3 fruit fly cellular contexts compared by ENCODE assay signal in the genomic region with DNA sequence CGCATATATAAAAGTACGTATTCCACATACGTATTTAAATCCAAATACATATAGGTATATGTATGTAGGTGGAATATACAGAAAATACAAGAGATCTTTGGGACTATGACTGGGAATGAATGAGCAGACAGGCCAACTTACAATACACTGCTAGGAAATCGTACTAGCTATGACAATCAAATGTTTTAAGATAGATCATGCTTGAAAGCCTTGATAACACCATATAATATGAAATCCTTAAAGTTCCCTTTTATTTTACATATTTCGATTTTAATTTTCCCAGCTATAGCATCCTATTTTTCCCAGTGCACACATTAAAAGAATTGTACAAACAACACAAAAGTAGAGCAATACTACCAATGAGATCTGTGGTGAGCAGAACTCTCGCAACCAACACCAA.
TF ChIP-seq lines count a peak whose summit lies in the region.

No protein-coding gene starts in this region.

TF ChIP-seq in whole organism, embryonic, 481 proteins besides CTCF, POLR2A, EP300 and RAD21 (continued from another document and continues in another):
- TF ChIP-seq CG13424 (tag; optimal IDR thresholded peaks at IDR 0.05; lab: Kevin White, UChicago), result peak; percentile 88
- no peak for TF ChIP-seq Dip2 (GFP tag; IDR thresholded peaks at IDR 0.05; lab: Robert Waterston, UW)
- peak; percentile 90 for TF ChIP-seq ci (GFP tag; IDR thresholded peaks at IDR 0.05; lab: Robert Waterston, UW)
- no peak for TF ChIP-seq corto (GFP tag; optimal IDR thresholded peaks at IDR 0.05; lab: Kevin White, UChicago)
- peak; percentile 41 for TF ChIP-seq CG34376 (GFP tag; optimal IDR thresholded peaks at IDR 0.05; lab: Kevin White, UChicago)
- peak; percentile 86 for TF ChIP-seq E2f1 (GFP tag; IDR thresholded peaks at IDR 0.05; lab: Robert Waterston, UW)
- no peak for TF ChIP-seq sc (optimal IDR thresholded peaks at IDR 0.05; lab: Kevin White, UChicago)
- peak; percentile 15 for TF ChIP-seq sc (GFP tag; optimal IDR thresholded peaks at IDR 0.05; lab: Kevin White, UChicago)
- TF ChIP-seq CG34422 (GFP tag; IDR thresholded peaks at IDR 0.05; lab: Robert Waterston, UW), result peak; percentile 87
- TF ChIP-seq HmgZ (tag; optimal IDR thresholded peaks at IDR 0.05; lab: Kevin White, UChicago), result peak; percentile 66
- TF ChIP-seq CG1792 (GFP tag; optimal IDR thresholded peaks at IDR 0.05; lab: Kevin White, UChicago), result peak; percentile 35
- TF ChIP-seq CG18262 (tag; optimal IDR thresholded peaks at IDR 0.05; lab: Kevin White, UChicago), result peak; percentile 87
- peak; percentile 38 for TF ChIP-seq abd-A (tag; optimal IDR thresholded peaks at IDR 0.05; lab: Kevin White, UChicago)
- TF ChIP-seq CG8944 (GFP tag; optimal IDR thresholded peaks at IDR 0.05; lab: Kevin White, UChicago), result peak; percentile 75
- TF ChIP-seq CG1529 (GFP tag; optimal IDR thresholded peaks at IDR 0.05; lab: Kevin White, UChicago), result peak; percentile 53
- TF ChIP-seq CG8388 (GFP tag; optimal IDR thresholded peaks at IDR 0.05; lab: Kevin White, UChicago), result peak; percentile 73
- peak; percentile 62 for TF ChIP-seq CG33213 (GFP tag; optimal IDR thresholded peaks at IDR 0.05; lab: Kevin White, UChicago)
- TF ChIP-seq CG9876 (GFP tag; optimal IDR thresholded peaks at IDR 0.05; lab: Kevin White, UChicago), result peak; percentile 17
- peak; percentile 80 for TF ChIP-seq so (GFP tag; IDR thresholded peaks at IDR 0.05; lab: Robert Waterston, UW)
- TF ChIP-seq CG13894 (tag; optimal IDR thresholded peaks at IDR 0.05; lab: Kevin White, UChicago), result peak; percentile 72
- peak; percentile 44 for TF ChIP-seq Mes4 (GFP tag; optimal IDR thresholded peaks at IDR 0.05; lab: Kevin White, UChicago)
- no peak for TF ChIP-seq lola (GFP tag; optimal IDR thresholded peaks at IDR 0.05; lab: Kevin White, UChicago)
- peak; percentile 67; the same call in 1 of the 2 replicates for TF ChIP-seq CG32767 (GFP tag; IDR thresholded peaks at IDR 0.05; lab: Robert Waterston, UW)
- peak; percentile 69 for TF ChIP-seq org-1 (GFP tag; optimal IDR thresholded peaks at IDR 0.05; lab: Kevin White, UChicago)
- no peak for TF ChIP-seq CG9797 (GFP tag; optimal IDR thresholded peaks at IDR 0.05; lab: Kevin White, UChicago)
- TF ChIP-seq Hmx (GFP tag; optimal IDR thresholded peaks at IDR 0.05; lab: Kevin White, UChicago), result peak; percentile 45
- no peak for TF ChIP-seq CG34224 (GFP tag; IDR thresholded peaks at IDR 0.05; lab: Robert Waterston, UW; ENCODE audit: partially characterized antibody)
- TF ChIP-seq CG7963 (GFP tag; IDR thresholded peaks at IDR 0.05; lab: Robert Waterston, UW; ENCODE audit: partially characterized antibody), result no peak
- TF ChIP-seq Six4 (GFP tag; optimal IDR thresholded peaks at IDR 0.05; lab: Kevin White, UChicago), result peak; percentile 46
- peak; percentile 77 for TF ChIP-seq peb (GFP tag; IDR thresholded peaks at IDR 0.05; lab: Robert Waterston, UW)
- no peak for TF ChIP-seq BEAF-32 (GFP tag; optimal IDR thresholded peaks at IDR 0.05; lab: Kevin White, UChicago)
- TF ChIP-seq CG7357 (GFP tag; IDR thresholded peaks at IDR 0.05; lab: Robert Waterston, UW), result peak; percentile 78
- TF ChIP-seq CG4730 (GFP tag; IDR thresholded peaks at IDR 0.05; lab: Robert Waterston, UW), result peak; percentile 86
- TF ChIP-seq Ravus (GFP tag; IDR thresholded peaks at IDR 0.05; lab: Robert Waterston, UW), result peak; percentile 54
- TF ChIP-seq Elba2 (GFP tag; optimal IDR thresholded peaks at IDR 0.05; lab: Kevin White, UChicago), result no peak
- peak; percentile 59 for TF ChIP-seq CG31365 (tag; optimal IDR thresholded peaks at IDR 0.05; lab: Kevin White, UChicago)
- peak; percentile 89 for TF ChIP-seq Taf1 (GFP tag; IDR thresholded peaks at IDR 0.05; lab: Robert Waterston, UW)
- TF ChIP-seq dan (GFP tag; IDR thresholded peaks at IDR 0.05; lab: Robert Waterston, UW), result no peak
- TF ChIP-seq CG7839 (tag; optimal IDR thresholded peaks at IDR 0.05; lab: Kevin White, UChicago), result peak; percentile 90
- TF ChIP-seq ken (GFP tag; IDR thresholded peaks at IDR 0.05; lab: Robert Waterston, UW), result peak; percentile 83
- TF ChIP-seq CG10321 (GFP tag; IDR thresholded peaks at IDR 0.05; lab: Robert Waterston, UW), result peak; percentile 57
- peak; percentile 72 for TF ChIP-seq pho (GFP tag; optimal IDR thresholded peaks at IDR 0.05; lab: Kevin White, UChicago)
- peak; percentile 52 for TF ChIP-seq ewg (GFP tag; optimal IDR thresholded peaks at IDR 0.05; lab: Kevin White, UChicago)

TF ChIP-seq in whole organism, prepupa, 60 proteins besides CTCF, POLR2A, EP300 and RAD21 (continued from another document):
- TF ChIP-seq CG6276 (GFP tag; optimal IDR thresholded peaks at IDR 0.05; lab: Kevin White, UChicago), result peak; percentile 75
- peak; percentile 37 for TF ChIP-seq Hr39 (GFP tag; optimal IDR thresholded peaks at IDR 0.05; lab: Kevin White, UChicago)
- peak; percentile 41 for TF ChIP-seq acj6 (GFP tag; optimal IDR thresholded peaks at IDR 0.05; lab: Kevin White, UChicago)
- peak; percentile 56 for TF ChIP-seq CG32006 (GFP tag; optimal IDR thresholded peaks at IDR 0.05; lab: Kevin White, UChicago)
- peak; percentile 24 for TF ChIP-seq CG11762 (GFP tag; optimal IDR thresholded peaks at IDR 0.05; lab: Kevin White, UChicago; ENCODE audit: insufficient read depth)
- TF ChIP-seq CG8119 (GFP tag; IDR thresholded peaks at IDR 0.05; lab: Robert Waterston, UW), result peak; percentile 65
- TF ChIP-seq svp (GFP tag; lab: Kevin White, UChicago), result peak; percentile 61
- TF ChIP-seq eg (GFP tag; IDR thresholded peaks at IDR 0.05; lab: Robert Waterston, UW), result peak; percentile 90
- no peak for TF ChIP-seq fd59A (GFP tag; optimal IDR thresholded peaks at IDR 0.05; lab: Kevin White, UChicago)
- TF ChIP-seq CG6792 (GFP tag; optimal IDR thresholded peaks at IDR 0.05; lab: Kevin White, UChicago), result peak; percentile 34
- peak; percentile 56 for TF ChIP-seq CG10631 (GFP tag; optimal IDR thresholded peaks at IDR 0.05; lab: Kevin White, UChicago)
- TF ChIP-seq CG11902 (GFP tag; optimal IDR thresholded peaks at IDR 0.05; lab: Kevin White, UChicago), result peak; percentile 21
- TF ChIP-seq salr (GFP tag; optimal IDR thresholded peaks at IDR 0.05; lab: Kevin White, UChicago), result peak in 1 of 2 experiments; percentile 38
- TF ChIP-seq dsx (GFP tag; optimal IDR thresholded peaks at IDR 0.05; lab: Kevin White, UChicago; ENCODE audit: poor library complexity, severe bottlenecking), result peak; percentile 24
- TF ChIP-seq Eip75B (GFP tag; optimal IDR thresholded peaks at IDR 0.05; lab: Kevin White, UChicago), result peak; percentile 60
- peak; percentile 37 for TF ChIP-seq topi (GFP tag; optimal IDR thresholded peaks at IDR 0.05; lab: Kevin White, UChicago)
- TF ChIP-seq net (GFP tag; optimal IDR thresholded peaks at IDR 0.05; lab: Kevin White, UChicago), result peak; percentile 34
- peak; percentile 7 for TF ChIP-seq spab (GFP tag; optimal IDR thresholded peaks at IDR 0.05; lab: Kevin White, UChicago)
- peak; percentile 42 for TF ChIP-seq achi (GFP tag; optimal IDR thresholded peaks at IDR 0.05; lab: Kevin White, UChicago)
- peak; percentile 49 for TF ChIP-seq Lpt (GFP tag; optimal IDR thresholded peaks at IDR 0.05; lab: Kevin White, UChicago)
- TF ChIP-seq fkh (GFP tag; optimal IDR thresholded peaks at IDR 0.05; lab: Kevin White, UChicago), result peak; percentile 29
- no peak for TF ChIP-seq dac (GFP tag; optimal IDR thresholded peaks at IDR 0.05; lab: Kevin White, UChicago)
- peak; percentile 10 for TF ChIP-seq Sox14 (GFP tag; optimal IDR thresholded peaks at IDR 0.05; lab: Kevin White, UChicago)
- peak in 1 of 2 experiments; percentile 23 for TF ChIP-seq ss (GFP tag; optimal IDR thresholded peaks at IDR 0.05; lab: Kevin White, UChicago)
- peak; percentile 51 for TF ChIP-seq pdm3 (GFP tag; optimal IDR thresholded peaks at IDR 0.05; lab: Kevin White, UChicago)
- peak; percentile 82 for TF ChIP-seq Gug (GFP tag; IDR thresholded peaks at IDR 0.05; lab: Robert Waterston, UW)
- no peak for TF ChIP-seq vri (GFP tag; optimal IDR thresholded peaks at IDR 0.05; lab: Kevin White, UChicago)
- peak; percentile 70 for TF ChIP-seq CG11294 (GFP tag; IDR thresholded peaks at IDR 0.05; lab: Robert Waterston, UW)
- peak; percentile 16 for TF ChIP-seq lz (GFP tag; optimal IDR thresholded peaks at IDR 0.05; lab: Kevin White, UChicago)
- peak; percentile 60 for TF ChIP-seq CG3032 (tag; optimal IDR thresholded peaks at IDR 0.05; lab: Kevin White, UChicago)
TF ChIP-seq in whole organism, prepupa: peak in this region for 39.

TF ChIP-seq in whole organism, wandering third instar larva, 38 proteins besides CTCF, POLR2A, EP300 and RAD21 (continued from another document):
- TF ChIP-seq Mio (GFP tag; optimal IDR thresholded peaks at IDR 0.05; lab: Kevin White, UChicago), result no peak
- no peak for TF ChIP-seq Dif (GFP tag; optimal IDR thresholded peaks at IDR 0.05; lab: Kevin White, UChicago; ENCODE audit: partially characterized antibody)
- TF ChIP-seq fru (GFP tag; optimal IDR thresholded peaks at IDR 0.05; lab: Kevin White, UChicago), result peak; percentile 31
- no peak for TF ChIP-seq Hr78 (GFP tag; optimal IDR thresholded peaks at IDR 0.05; lab: Kevin White, UChicago)
